Worm (Caenorhabditis elegans) whole organism, L4 larva: ENCODE measurements around the gene frm-10.
A peak's percentile ranks its signal among the peaks of the same experiment; 100 is the strongest.

Source experiments
- D1046.2 ChIP-seq: fragments of 200-800 bp; sonication (Bioruptor generic); IDR thresholded peaks from 2 replicates; pipeline ENCODE4 v1.3.6; 2022; ENCODE audit warnings: missing genetic modification characterization, missing compliant biosample characterization
- F10B5.3 ChIP-seq: sonication (generic microtip); optimal IDR thresholded peaks from 2 replicates; lab custom pipeline; 2016; ENCODE audit warnings: mild to moderate bottlenecking, missing genetic modification characterization, missing compliant biosample characterization
- F49E8.2 ChIP-seq: sonication (generic microtip); optimal IDR thresholded peaks from 2 replicates; lab custom pipeline; 2016; ENCODE audit warnings: missing compliant biosample characterization, mild to moderate bottlenecking, missing genetic modification characterization, borderline replicate concordance
- T26A8.4 ChIP-seq: fragments of 200-800 bp; sonication (Bioruptor generic); IDR thresholded peaks from 2 replicates; pipeline ENCODE4 v1.3.6; 2022; ENCODE audit warnings: missing genetic modification characterization, missing compliant biosample characterization
- Y48G9A.11 ChIP-seq: fragments of 200-800 bp; sonication (Bioruptor generic); IDR thresholded peaks from 2 replicates; pipeline ENCODE4 v1.3.6; 2022; ENCODE audit warnings: missing genetic modification reagents, missing genetic modification characterization, missing compliant biosample characterization
- ZK337.2 ChIP-seq: fragments of 200-800 bp; sonication (Bioruptor generic); IDR thresholded peaks from 2 replicates; pipeline ENCODE4 v1.3.6; 2022; ENCODE audit warnings: missing genetic modification reagents, missing genetic modification characterization, missing compliant biosample characterization
- ZK546.5 ChIP-seq, 2 experiments: sonication (generic microtip); optimal IDR thresholded peaks; 2 replicates each; lab custom pipeline; 2017; ENCODE audit warnings: missing biosample characterization in 2 of 2, missing genetic modification characterization in 2 of 2
- aha-1 ChIP-seq: fragments of 150-350 bp; peaks from one replicate; lab custom pipeline; 2014; ENCODE audit warnings: missing biosample characterization, missing genetic modification characterization
- ceh-20 ChIP-seq: fragments of 200-800 bp; sonication (Bioruptor generic); IDR thresholded peaks from 2 replicates; pipeline ENCODE4 v1.3.6; 2022; ENCODE audit warnings: missing genetic modification reagents, missing genetic modification characterization, missing compliant biosample characterization
- ceh-28 ChIP-seq: fragments of 150-350 bp; optimal IDR thresholded peaks from 2 replicates; lab custom pipeline; 2014; ENCODE audit warnings: missing biosample characterization, missing genetic modification reagents, missing genetic modification characterization
- ceh-44 ChIP-seq: fragments of 200-800 bp; sonication (Bioruptor generic); IDR thresholded peaks from 2 replicates; pipeline ENCODE4 v1.3.6; 2022; ENCODE audit warnings: missing genetic modification reagents, missing genetic modification characterization, missing compliant biosample characterization
- dmd-6 ChIP-seq: fragments of 200-800 bp; sonication (Bioruptor generic); IDR thresholded peaks from 2 replicates; pipeline ENCODE4 v1.3.6; 2022; ENCODE audit warnings: missing genetic modification reagents, missing genetic modification characterization, missing compliant biosample characterization
- dmd-8 ChIP-seq: fragments of 200-800 bp; sonication (Bioruptor generic); IDR thresholded peaks from 2 replicates; pipeline ENCODE4 v1.3.6; 2022; ENCODE audit warnings: missing genetic modification characterization, missing compliant biosample characterization
- dpl-1 ChIP-seq: fragments of 150-350 bp; optimal IDR thresholded peaks from 2 replicates; lab custom pipeline; 2014; ENCODE audit warnings: missing biosample characterization, missing genetic modification reagents, missing genetic modification characterization
- duxl-1 ChIP-seq: sonication (generic microtip); optimal IDR thresholded peaks from 2 replicates; lab custom pipeline; 2016; ENCODE audit warnings: mild to moderate bottlenecking, missing genetic modification characterization, moderate library complexity, missing compliant biosample characterization; ENCODE audit not compliant: poor library complexity
- dve-1 ChIP-seq: sonication (generic microtip); optimal IDR thresholded peaks from 2 replicates; lab custom pipeline; 2017; ENCODE audit warnings: antibody characterized with exemption, mild to moderate bottlenecking, missing genetic modification characterization, missing compliant biosample characterization; ENCODE audit not compliant: insufficient read depth
- egl-43 ChIP-seq: fragments of 200-800 bp; sonication (Bioruptor generic); IDR thresholded peaks from 2 replicates; pipeline ENCODE4 v1.3.6; 2022; ENCODE audit warnings: missing genetic modification reagents, missing genetic modification characterization, missing compliant biosample characterization
- fkh-10 ChIP-seq: fragments of 150-350 bp; optimal IDR thresholded peaks from 2 replicates; lab custom pipeline; 2014; ENCODE audit warnings: missing biosample characterization, missing genetic modification reagents, missing genetic modification characterization
- fos-1 ChIP-seq: fragments of 150-350 bp; optimal IDR thresholded peaks from 2 replicates; lab custom pipeline; 2014; ENCODE audit warnings: missing biosample characterization, missing genetic modification characterization
- gei-8 ChIP-seq: fragments of 200-800 bp; sonication (Bioruptor generic); optimal IDR thresholded peaks from 2 replicates; lab custom pipeline; 2018; ENCODE audit warnings: mild to moderate bottlenecking, missing genetic modification characterization, missing compliant biosample characterization
- hif-1 ChIP-seq, 2 experiments: sonication (generic microtip); optimal IDR thresholded peaks; 2 replicates each; lab custom pipeline; 2016 to 2017; ENCODE audit warnings: missing compliant biosample characterization in 2 of 2, missing genetic modification characterization in 2 of 2, missing genetic modification reagents in 2 of 2, missing genotype in 2 of 2, mild to moderate bottlenecking in 1 of 2
- hlh-30 ChIP-seq: sonication (generic microtip); optimal IDR thresholded peaks from 2 replicates; lab custom pipeline; 2017; ENCODE audit warnings: antibody characterized with exemption, mild to moderate bottlenecking, missing genetic modification characterization, missing compliant biosample characterization; ENCODE audit not compliant: insufficient read depth
- lim-7 ChIP-seq: fragments of 200-800 bp; sonication (Bioruptor generic); IDR thresholded peaks from 2 replicates; pipeline ENCODE4 v1.3.6; 2022; ENCODE audit warnings: missing genetic modification characterization, missing compliant biosample characterization
- lin-13 ChIP-seq: fragments of 150-350 bp; optimal IDR thresholded peaks from 2 replicates; lab custom pipeline; 2014; ENCODE audit warnings: missing biosample characterization, missing genetic modification reagents, missing genetic modification characterization
- lin-29 ChIP-seq: fragments of 200-800 bp; sonication (Bioruptor generic); IDR thresholded peaks from 2 replicates; pipeline ENCODE4 v1.3.6; 2022; ENCODE audit warnings: missing genetic modification reagents, missing genetic modification characterization, missing compliant biosample characterization
- lin-38 ChIP-seq: fragments of 200-800 bp; sonication (Bioruptor generic); IDR thresholded peaks from 2 replicates; pipeline ENCODE4 v1.3.6; 2022; ENCODE audit warnings: missing genetic modification reagents, missing genetic modification characterization, missing compliant biosample characterization
- lir-3 ChIP-seq: sonication (generic microtip); optimal IDR thresholded peaks from 2 replicates; lab custom pipeline; 2016; ENCODE audit warnings: mild to moderate bottlenecking, missing genetic modification characterization, missing compliant biosample characterization
- lsy-2 ChIP-seq, 2 experiments: fragments of 150-350 bp in 1 of 2; sonication (generic microtip) in 1 of 2; optimal IDR thresholded peaks; 2 replicates each; lab custom pipeline; 2014 to 2017; ENCODE audit warnings: missing biosample characterization in 2 of 2, missing genetic modification characterization in 2 of 2
- madf-5 ChIP-seq, 2 experiments: fragments of 200-800 bp; sonication (Bioruptor generic); IDR thresholded peaks; 2 replicates each; pipeline ENCODE4 v1.3.6; 2022; ENCODE audit warnings: missing compliant biosample characterization in 2 of 2, missing genetic modification characterization in 2 of 2
- madf-9 ChIP-seq: fragments of 200-800 bp; sonication (Bioruptor generic); conservative IDR thresholded peaks from 2 replicates; pipeline ENCODE4 v1.3.6; 2022; ENCODE audit warnings: missing genetic modification reagents, missing genetic modification characterization, missing compliant biosample characterization
- mes-2 ChIP-seq: sonication (generic microtip); optimal IDR thresholded peaks from 2 replicates; lab custom pipeline; 2016; ENCODE audit warnings: missing genotype, mild to moderate bottlenecking, missing genetic modification characterization, missing compliant biosample characterization; ENCODE audit not compliant: poor library complexity, severe bottlenecking
- mxl-3 ChIP-seq: fragments of 200-800 bp; sonication (Bioruptor generic); optimal IDR thresholded peaks from 2 replicates; lab custom pipeline; 2018; ENCODE audit warnings: mild to moderate bottlenecking, missing genetic modification characterization, missing compliant biosample characterization
- nhr-11 ChIP-seq: fragments of 150-350 bp; optimal IDR thresholded peaks from 2 replicates; lab custom pipeline; 2014; ENCODE audit warnings: missing biosample characterization, missing genetic modification characterization
- nhr-237 ChIP-seq: sonication (generic microtip); optimal IDR thresholded peaks from 2 replicates; lab custom pipeline; 2017; ENCODE audit warnings: missing biosample characterization, missing genetic modification characterization
- nhr-28 ChIP-seq: fragments of 150-350 bp; optimal IDR thresholded peaks from 2 replicates; lab custom pipeline; 2014; ENCODE audit warnings: missing biosample characterization, missing genetic modification characterization
- nhr-48 ChIP-seq: sonication (generic microtip); optimal IDR thresholded peaks from 2 replicates; lab custom pipeline; 2016; ENCODE audit warnings: mild to moderate bottlenecking, missing genetic modification characterization, missing compliant biosample characterization
- nhr-76 ChIP-seq: fragments of 150-350 bp; optimal IDR thresholded peaks from 2 replicates; lab custom pipeline; 2014; ENCODE audit warnings: missing biosample characterization, missing genetic modification characterization
- nhr-77 ChIP-seq: fragments of 150-350 bp; optimal IDR thresholded peaks from 2 replicates; lab custom pipeline; 2014; ENCODE audit warnings: missing biosample characterization, missing genetic modification characterization
- rbr-2 ChIP-seq: sonication (generic microtip); optimal IDR thresholded peaks from 2 replicates; lab custom pipeline; 2016; ENCODE audit warnings: missing genotype, missing genetic modification characterization, missing compliant biosample characterization
- sdz-12 ChIP-seq: fragments of 200-800 bp; sonication (Bioruptor generic); optimal IDR thresholded peaks from 2 replicates; lab custom pipeline; 2018; ENCODE audit warnings: mild to moderate bottlenecking, missing genetic modification characterization, missing compliant biosample characterization
- snpc-1.2 ChIP-seq: fragments of 200-800 bp; sonication (Bioruptor generic); IDR thresholded peaks from 2 replicates; pipeline ENCODE4 v1.3.6; 2022; ENCODE audit warnings: missing genetic modification reagents, missing genetic modification characterization, missing compliant biosample characterization
- snpc-4 ChIP-seq: fragments of 150-350 bp; optimal IDR thresholded peaks from 2 replicates; lab custom pipeline; 2014; ENCODE audit warnings: missing biosample characterization, missing genetic modification characterization
- spr-1 ChIP-seq: sonication (generic microtip); optimal IDR thresholded peaks from 2 replicates; lab custom pipeline; 2016; ENCODE audit warnings: mild to moderate bottlenecking, missing genetic modification characterization, missing compliant biosample characterization
- spr-3 ChIP-seq: fragments of 200-800 bp; sonication (Bioruptor generic); optimal IDR thresholded peaks from 2 replicates; lab custom pipeline; 2018; ENCODE audit warnings: mild to moderate bottlenecking, missing genetic modification characterization, missing compliant biosample characterization
- tra-1 ChIP-seq: fragments of 200-800 bp; sonication (Bioruptor generic); IDR thresholded peaks from 2 replicates; pipeline ENCODE4 v1.3.6; 2022; ENCODE audit warnings: missing genetic modification reagents, missing genetic modification characterization, missing compliant biosample characterization
- unc-62 ChIP-seq, 3 experiments: fragments of 150-350 bp in 1 of 3; sonication (generic microtip); optimal IDR thresholded peaks in 2 of 3; peaks in 1 of 3; 1 replicate in 1 of 3; 2 replicates in 2 of 3; lab custom pipeline; 2014 to 2017; ENCODE audit warnings: missing biosample characterization in 3 of 3, missing genetic modification characterization in 3 of 3, missing genetic modification reagents in 3 of 3, missing genotype in 1 of 3
- vab-7 ChIP-seq: fragments of 200-800 bp; sonication (Bioruptor generic); IDR thresholded peaks from 2 replicates; pipeline ENCODE4 v1.3.6; 2022; ENCODE audit warnings: missing genetic modification reagents, missing genetic modification characterization, missing compliant biosample characterization
- zip-2 ChIP-seq: fragments of 150-350 bp; optimal IDR thresholded peaks from 2 replicates; lab custom pipeline; 2014; ENCODE audit warnings: missing biosample characterization, missing genetic modification characterization
- ztf-7 ChIP-seq: fragments of 150-350 bp; optimal IDR thresholded peaks from 2 replicates; lab custom pipeline; 2014; ENCODE audit warnings: missing biosample characterization, missing genetic modification characterization

Gene frm-10

ce11 chrV:13468190-13468765, 5.3 kb downstream of the frm-10 start, which contains the start of the genes F25H9.6 and F25H9.7 (continued):
- TF ChIP-seq madf-5 (GFP tag; IDR thresholded peaks at IDR 0.05; lab: Robert Waterston, UW) (peak in 1 of 2 experiments; percentile 40; a peak in 1 of 4 replicates), fos-1 (tag; lab: Kevin White, UChicago) (no peak), spr-3 (peak; percentile 53), lin-13 (peak; percentile 66), fkh-10 (GFP tag; lab: Kevin White, UChicago) (no peak), ceh-44 (peak; percentile 63; the same call in 1 of the 2 replicates), dmd-6 (peak; percentile 93), unc-62 (GFP tag; optimal IDR thresholded peaks at IDR 0.05 in 1 of 2; lab: Kevin White, UChicago) (peak in 1 of 2 experiments; percentile 98), unc-62 (tag; optimal IDR thresholded peaks at IDR 0.05; lab: Kevin White, UChicago) (no peak), nhr-76 (no peak), tra-1 (peak; percentile 79; the same call in 1 of the 2 replicates), T26A8.4 (GFP tag; lab: Robert Waterston, UW) (peak; percentile 84), ZK337.2 (GFP tag; lab: Robert Waterston, UW) (peak; percentile 99), egl-43 (GFP tag; lab: Robert Waterston, UW) (no peak), hlh-30 (tag; lab: Kevin White, UChicago) (peak; percentile 91), aha-1 (tag; lab: Kevin White, UChicago) (peak; percentile 91), hif-1 (tag; optimal IDR thresholded peaks at IDR 0.05; lab: Kevin White, UChicago) (peak; percentile 2 to 96), ztf-7 (tag; lab: Kevin White, UChicago) (peak; percentile 65), nhr-11 (tag; lab: Kevin White, UChicago) (peak; percentile 54), snpc-1.2 (GFP tag; lab: Robert Waterston, UW) (no peak; the same call in 1 of the 2 replicates), lir-3 (tag; lab: Kevin White, UChicago) (peak; percentile 1), F49E8.2 (tag; lab: Kevin White, UChicago) (peak; percentile 79), D1046.2 (GFP tag; lab: Robert Waterston, UW) (peak; percentile 78; the same call in 1 of the 2 replicates), lin-38 (GFP tag; lab: Robert Waterston, UW) (peak; percentile 79), dpl-1 (GFP tag; lab: Kevin White, UChicago) (peak; percentile 77), rbr-2 (peak; percentile 81), lsy-2 (tag; optimal IDR thresholded peaks at IDR 0.05; lab: Kevin White, UChicago) (peak in 1 of 2 experiments; percentile 90), ceh-20 (GFP tag; lab: Robert Waterston, UW) (peak; percentile 83), snpc-4 (tag; lab: Kevin White, UChicago) (no peak), sdz-12 (GFP tag; lab: Kevin White, UChicago) (peak; percentile 93), nhr-77 (tag; lab: Kevin White, UChicago) (peak; percentile 58), nhr-28 (tag; lab: Kevin White, UChicago) (peak; percentile 13), lin-29 (no peak), dmd-8 (GFP tag; lab: Robert Waterston, UW) (0 out of 2 replicates have a peak, but pooled peaks have one; percentile 12), madf-9 (GFP tag; lab: Robert Waterston, UW) (peak; percentile 93), nhr-237 (tag; lab: Kevin White, UChicago) (no peak), F10B5.3 (peak; percentile 44), spr-1 (tag; lab: Kevin White, UChicago) (peak; percentile 59), ZK546.5 (tag; optimal IDR thresholded peaks at IDR 0.05; lab: Kevin White, UChicago) (no peak), lim-7 (GFP tag; lab: Robert Waterston, UW) (no peak), mes-2 (tag; lab: Kevin White, UChicago) (peak; percentile 100), Y48G9A.11 (GFP tag; lab: Robert Waterston, UW) (peak; percentile 94), dve-1 (tag; lab: Kevin White, UChicago) (peak; percentile 81), nhr-48 (tag; lab: Kevin White, UChicago) (peak; percentile 38), ceh-28 (tag; lab: Kevin White, UChicago) (no peak), mxl-3 (peak; percentile 71), duxl-1 (tag; lab: Kevin White, UChicago) (peak; percentile 88), zip-2 (tag; lab: Kevin White, UChicago) (peak; percentile 11), gei-8 (GFP tag; lab: Kevin White, UChicago) (peak; percentile 45), vab-7 (GFP tag; lab: Robert Waterston, UW) (peak; percentile 57; the same call in 1 of the 2 replicates)
